Fruit fly (Drosophila melanogaster) whole organism, embryonic: ENCODE measurements around the gene prd1.

Experiments used
- Awh ChIP-seq: fragments of 200-800 bp; sonication (Bioruptor generic); IDR thresholded peaks from 2 replicates; pipeline ENCODE4, ENCODE4 v1.3.6; 2022; ENCODE audit warnings: missing biosample characterization, missing genetic modification characterization
- B-H1 ChIP-seq: fragments of 200-800 bp; sonication (Bioruptor generic); IDR thresholded peaks from 3 replicates; pipeline ENCODE4 v1.3.6; 2022; ENCODE audit warnings: missing biosample characterization, missing genetic modification characterization
- CG11247 ChIP-seq: fragments of 200-800 bp; sonication (Bioruptor generic); IDR thresholded peaks from 2 replicates; pipeline ENCODE4 v1.3.6; 2022; ENCODE audit warnings: missing biosample characterization, missing genetic modification characterization
- CG11504 ChIP-seq: fragments of 200-800 bp; sonication (Bioruptor generic); optimal IDR thresholded peaks from 3 replicates; lab custom pipeline; 2019; ENCODE audit warnings: missing biosample characterization, mild to moderate bottlenecking, missing genetic modification characterization, moderate library complexity
- CG15696 ChIP-seq: fragments of 200-800 bp; sonication (Bioruptor generic); optimal IDR thresholded peaks from 2 replicates; lab custom pipeline; 2019; ENCODE audit warnings: missing biosample characterization, mild to moderate bottlenecking, missing genetic modification characterization, moderate library complexity
- CG1603 ChIP-seq: fragments of 200-800 bp; sonication (Bioruptor generic); optimal IDR thresholded peaks from 2 replicates; lab custom pipeline; 2019; ENCODE audit warnings: missing biosample characterization, mild to moderate bottlenecking, missing genetic modification characterization, moderate library complexity
- CG17568 ChIP-seq: fragments of 200-800 bp; sonication (Bioruptor generic); optimal IDR thresholded peaks from 2 replicates; lab custom pipeline; 2018; ENCODE audit warnings: missing biosample characterization, mild to moderate bottlenecking, missing genetic modification characterization, moderate library complexity
- CG18599 ChIP-seq: fragments of 200-800 bp; sonication (Bioruptor generic); optimal IDR thresholded peaks from 3 replicates; lab custom pipeline; 2017; ENCODE audit warnings: missing biosample characterization, missing genetic modification characterization, mild to moderate bottlenecking, moderate library complexity, missing genetic modification reagents
- CG2875 ChIP-seq: fragments of 200-800 bp; sonication (Bioruptor generic); optimal IDR thresholded peaks from 2 replicates; lab custom pipeline; 2017; ENCODE audit warnings: missing biosample characterization, mild to moderate bottlenecking, missing genetic modification characterization, missing genetic modification reagents
- CG31365 ChIP-seq: fragments of 200-800 bp; sonication (Bioruptor generic); optimal IDR thresholded peaks from 2 replicates; lab custom pipeline; 2018; ENCODE audit warnings: missing biosample characterization, mild to moderate bottlenecking, missing genetic modification characterization
- CG32532 ChIP-seq: fragments of 200-800 bp; sonication (Bioruptor generic); IDR thresholded peaks from 2 replicates; pipeline ENCODE4 v1.3.6; 2022; ENCODE audit warnings: missing biosample characterization, missing genetic modification characterization
- CG3407 ChIP-seq: fragments of 200-800 bp; sonication (Bioruptor generic); optimal IDR thresholded peaks from 2 replicates; lab custom pipeline; 2018; ENCODE audit warnings: missing biosample characterization, mild to moderate bottlenecking, missing genetic modification characterization
- CG3726 ChIP-seq: fragments of 200-800 bp; sonication (Bioruptor generic); IDR thresholded peaks from 3 replicates; pipeline ENCODE4, ENCODE4 v1.3.6; 2022; ENCODE audit warnings: missing biosample characterization, missing genetic modification characterization
- CG4730 ChIP-seq: fragments of 200-800 bp; sonication (Bioruptor generic); IDR thresholded peaks from 2 replicates; pipeline ENCODE4 v1.3.6; 2022; ENCODE audit warnings: missing biosample characterization, missing genetic modification characterization
- CG7745 ChIP-seq: fragments of 200-800 bp; sonication (Bioruptor generic); optimal IDR thresholded peaks from 2 replicates; lab custom pipeline; 2018; ENCODE audit warnings: missing biosample characterization, mild to moderate bottlenecking, missing genetic modification characterization, moderate library complexity
- CG8924 ChIP-seq: fragments of 200-800 bp; optimal IDR thresholded peaks from 3 replicates; lab custom pipeline; 2019; ENCODE audit warnings: missing biosample characterization, mild to moderate bottlenecking, missing genetic modification characterization, moderate library complexity
- CG9817 ChIP-seq: fragments of 200-800 bp; sonication (Bioruptor generic); optimal IDR thresholded peaks from 2 replicates; lab custom pipeline; 2018; ENCODE audit warnings: missing biosample characterization, mild to moderate bottlenecking, missing genetic modification characterization, moderate library complexity
- CTCF ChIP-seq: fragments of 200-800 bp; sonication (Bioruptor generic); optimal IDR thresholded peaks from 2 replicates; lab custom pipeline; 2017; ENCODE audit warnings: missing biosample characterization, mild to moderate bottlenecking, missing genetic modification characterization, moderate library complexity
- ERR ChIP-seq: fragments of 200-800 bp; sonication (Bioruptor generic); optimal IDR thresholded peaks from 2 replicates; lab custom pipeline; 2016; ENCODE audit warnings: missing biosample characterization, missing genetic modification characterization
- Gsc ChIP-seq: fragments of 200-800 bp; sonication (Bioruptor generic); IDR thresholded peaks from 2 replicates; pipeline ENCODE4 v1.3.6; 2022; ENCODE audit warnings: missing biosample characterization, missing genetic modification characterization
- Hr39 ChIP-seq: fragments of >200 bp; optimal IDR thresholded peaks from 2 replicates; lab custom pipeline; 2017
- MESR4 ChIP-seq: fragments of 200-800 bp; sonication (Bioruptor generic); optimal IDR thresholded peaks from 2 replicates; lab custom pipeline; 2018; ENCODE audit warnings: missing biosample characterization, mild to moderate bottlenecking, missing genetic modification characterization, moderate library complexity
- MTF-1 ChIP-seq: fragments of 200-800 bp; sonication (Bioruptor generic); optimal IDR thresholded peaks from 2 replicates; lab custom pipeline; 2018; ENCODE audit warnings: missing biosample characterization, mild to moderate bottlenecking, missing genetic modification characterization, borderline replicate concordance
- Nf-YC ChIP-seq: fragments of 200-800 bp; optimal IDR thresholded peaks from 3 replicates; lab custom pipeline; 2019; ENCODE audit warnings: missing biosample characterization, mild to moderate bottlenecking, missing genetic modification characterization, moderate library complexity
- Oaz ChIP-seq: fragments of 200-800 bp; sonication (Bioruptor generic); IDR thresholded peaks from 2 replicates; pipeline ENCODE4 v1.3.6; 2022; ENCODE audit warnings: missing biosample characterization, missing genetic modification characterization
- PHDP ChIP-seq: fragments of 200-800 bp; sonication (Bioruptor generic); optimal IDR thresholded peaks from 3 replicates; lab custom pipeline; 2018; ENCODE audit warnings: missing biosample characterization, mild to moderate bottlenecking, missing genetic modification characterization, moderate library complexity
- Taf1 ChIP-seq: fragments of 200-800 bp; sonication (Bioruptor generic); IDR thresholded peaks from 2 replicates; pipeline ENCODE4 v1.3.6; 2022; ENCODE audit warnings: missing biosample characterization, missing genetic modification characterization
- Usf ChIP-seq: fragments of 200-800 bp; sonication (Bioruptor generic); optimal IDR thresholded peaks from 2 replicates; lab custom pipeline; 2017; ENCODE audit warnings: missing genotype, missing biosample characterization, missing genetic modification characterization
- abd-A ChIP-seq: fragments of 200-800 bp; sonication (Bioruptor generic); optimal IDR thresholded peaks from 3 replicates; lab custom pipeline; 2019; ENCODE audit warnings: missing biosample characterization, mild to moderate bottlenecking, missing genetic modification characterization, moderate library complexity
- bab2 ChIP-seq: fragments of 200-800 bp; sonication (Bioruptor generic); optimal IDR thresholded peaks from 2 replicates; lab custom pipeline; 2016; ENCODE audit warnings: missing biosample characterization, missing genetic modification characterization
- bbx ChIP-seq: fragments of 200-800 bp; sonication (Bioruptor generic); IDR thresholded peaks from 2 replicates; pipeline ENCODE4 v1.3.6; 2022; ENCODE audit warnings: missing biosample characterization, missing genetic modification characterization; ENCODE audit not compliant: partially characterized antibody
- cwo ChIP-seq: fragments of 200-800 bp; sonication (Bioruptor generic); optimal IDR thresholded peaks from 3 replicates; lab custom pipeline; 2017; ENCODE audit warnings: missing biosample characterization, missing genetic modification characterization, mild to moderate bottlenecking, moderate library complexity, missing genetic modification reagents
- dmrt11E ChIP-seq: fragments of 200-800 bp; sonication (Bioruptor generic); optimal IDR thresholded peaks from 3 replicates; lab custom pipeline; 2018; ENCODE audit warnings: missing biosample characterization, mild to moderate bottlenecking, missing genetic modification characterization, moderate library complexity
- emc ChIP-seq: fragments of 200-800 bp; sonication (Bioruptor generic); optimal IDR thresholded peaks from 2 replicates; lab custom pipeline; 2016; ENCODE audit warnings: missing biosample characterization, missing genetic modification characterization
- esg ChIP-seq: fragments of 200-800 bp; sonication (Bioruptor generic); conservative IDR thresholded peaks from 2 replicates; pipeline ENCODE4 v1.3.6; 2022; ENCODE audit warnings: missing biosample characterization, missing genetic modification characterization
- exex ChIP-seq: fragments of 200-800 bp; sonication (Bioruptor generic); optimal IDR thresholded peaks from 4 replicates; lab custom pipeline; 2018; ENCODE audit warnings: missing biosample characterization, mild to moderate bottlenecking, missing genetic modification characterization, moderate library complexity
- fd102C ChIP-seq: fragments of 200-800 bp; sonication (Bioruptor generic); optimal IDR thresholded peaks from 2 replicates; lab custom pipeline; 2018; ENCODE audit warnings: missing biosample characterization, mild to moderate bottlenecking, missing genetic modification characterization, moderate library complexity
- gfzf ChIP-seq: fragments of 200-800 bp; sonication (Bioruptor generic); optimal IDR thresholded peaks from 2 replicates; lab custom pipeline; 2016; ENCODE audit warnings: missing biosample characterization, mild to moderate bottlenecking, missing genetic modification characterization, moderate library complexity
- onecut ChIP-seq: fragments of 200-800 bp; sonication (Bioruptor generic); IDR thresholded peaks from 2 replicates; pipeline ENCODE4 v1.3.6; 2022; ENCODE audit warnings: missing biosample characterization, missing genetic modification characterization
- phol ChIP-seq: fragments of 200-800 bp; sonication (Bioruptor generic); optimal IDR thresholded peaks from 3 replicates; lab custom pipeline; 2018; ENCODE audit warnings: missing biosample characterization, mild to moderate bottlenecking, missing genetic modification characterization, moderate library complexity
- pita ChIP-seq: fragments of 200-800 bp; sonication (Bioruptor generic); optimal IDR thresholded peaks from 2 replicates; lab custom pipeline; 2017; ENCODE audit warnings: missing biosample characterization, mild to moderate bottlenecking, missing genetic modification characterization
- ranshi ChIP-seq: fragments of 200-800 bp; sonication (Bioruptor generic); IDR thresholded peaks from 2 replicates; pipeline ENCODE4 v1.3.6; 2022; ENCODE audit warnings: missing biosample characterization, missing genetic modification characterization
- salm ChIP-seq: fragments of 200-800 bp; sonication (Bioruptor generic); optimal IDR thresholded peaks from 2 replicates; lab custom pipeline; 2018; ENCODE audit warnings: missing biosample characterization, mild to moderate bottlenecking, missing genetic modification characterization
- sob ChIP-seq: fragments of 200-800 bp; sonication (Bioruptor generic); IDR thresholded peaks from 2 replicates; pipeline ENCODE4 v1.3.6; 2022; ENCODE audit warnings: missing biosample characterization, missing genetic modification characterization
- ssp ChIP-seq: fragments of 200-800 bp; sonication (Bioruptor generic); IDR thresholded peaks from 2 replicates; pipeline ENCODE4 v1.3.6; 2022; ENCODE audit warnings: missing biosample characterization, missing genetic modification characterization
- stc ChIP-seq: fragments of 200-800 bp; sonication (Bioruptor generic); IDR thresholded peaks from 2 replicates; pipeline ENCODE4 v1.3.6; 2022; ENCODE audit warnings: missing biosample characterization, missing genetic modification characterization
- trem ChIP-seq: fragments of 200-800 bp; optimal IDR thresholded peaks from 3 replicates; lab custom pipeline; 2019; ENCODE audit warnings: missing biosample characterization, mild to moderate bottlenecking, missing genetic modification characterization, moderate library complexity
- tup ChIP-seq: fragments of 200-800 bp; sonication (Bioruptor generic); optimal IDR thresholded peaks from 2 replicates; lab custom pipeline; 2016; ENCODE audit warnings: missing biosample characterization, mild to moderate bottlenecking, missing genetic modification characterization, moderate library complexity
- twi ChIP-seq: fragments of 200-800 bp; optimal IDR thresholded peaks from 2 replicates; lab custom pipeline; 2019; ENCODE audit warnings: missing biosample characterization, mild to moderate bottlenecking, missing genetic modification characterization, moderate library complexity
- usp ChIP-seq: fragments of >200 bp; optimal IDR thresholded peaks from 2 replicates; lab custom pipeline; 2017; ENCODE audit warnings: missing biosample characterization, missing genetic modification characterization

The prd1 gene

DNA sequence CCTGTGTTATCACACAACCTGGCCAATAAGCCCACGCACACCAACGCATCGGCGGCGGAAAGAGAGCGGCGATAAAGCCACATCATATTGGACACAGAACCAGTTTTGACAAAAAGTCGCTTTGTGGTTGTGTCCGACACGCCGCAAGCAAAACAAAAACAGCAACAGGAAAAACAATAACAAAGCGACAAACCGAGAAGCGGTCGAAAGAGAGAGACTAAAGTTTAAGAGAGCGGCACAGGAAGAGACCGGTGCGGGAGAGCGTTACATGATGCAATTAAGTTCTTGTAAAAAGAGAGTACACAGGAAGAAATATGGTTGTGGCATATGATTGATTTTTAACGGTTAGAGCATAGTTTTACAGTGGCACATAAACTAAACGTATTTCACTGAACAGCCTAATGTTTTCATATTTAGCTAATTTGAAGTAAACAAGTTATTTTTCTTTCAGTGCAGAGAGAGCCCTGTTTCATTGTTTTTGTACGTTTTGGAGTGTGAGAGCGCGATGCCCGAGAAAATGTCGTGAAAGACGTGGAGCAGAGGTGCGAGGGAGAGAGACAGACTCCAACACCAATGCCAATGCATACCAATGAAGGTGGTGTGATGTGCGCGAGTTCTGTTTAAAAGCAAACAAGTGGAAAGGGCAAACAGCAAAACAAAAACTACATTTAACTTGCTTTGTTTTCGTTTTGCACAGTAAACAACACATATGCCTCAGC lies 26.0 kb downstream of the prd1 start (continued):
- no peak for TF ChIP-seq CG32532 (GFP tag; lab: Robert Waterston, UW)
- peak; percentile 99 for TF ChIP-seq cwo (GFP tag; lab: Kevin White, UChicago)
- TF ChIP-seq ssp (GFP tag; lab: Robert Waterston, UW), result no peak
- no peak for TF ChIP-seq usp (GFP tag; lab: Kevin White, UChicago)
- peak; percentile 99 for TF ChIP-seq MTF-1 (GFP tag; lab: Kevin White, UChicago)
- peak; percentile 100 for TF ChIP-seq tup
- TF ChIP-seq CG11504 (tag; lab: Kevin White, UChicago), result peak; percentile 99
- TF ChIP-seq twi, result peak; percentile 99
- peak; percentile 54 for TF ChIP-seq gfzf (GFP tag; lab: Kevin White, UChicago)
- TF ChIP-seq onecut (GFP tag; lab: Robert Waterston, UW), result peak; percentile 99
- TF ChIP-seq Gsc, result no peak
- TF ChIP-seq ranshi, result no peak
- TF ChIP-seq esg, result no peak
- peak; percentile 100 for TF ChIP-seq CG15696 (tag; lab: Kevin White, UChicago)
- TF ChIP-seq CG9817 (tag; lab: Kevin White, UChicago), result peak; percentile 100
- no peak for TF ChIP-seq CG11247 (GFP tag; lab: Robert Waterston, UW)
- TF ChIP-seq trem (tag; lab: Kevin White, UChicago), result peak; percentile 97
- TF ChIP-seq Usf, result peak; percentile 99
- peak; percentile 100 for TF ChIP-seq dmrt11E (tag; lab: Kevin White, UChicago)
- peak; percentile 99 for TF ChIP-seq salm (tag; lab: Kevin White, UChicago)
- TF ChIP-seq Hr39 (lab: Kevin White, UChicago), result no peak
- peak; percentile 97 for TF ChIP-seq MESR4
- TF ChIP-seq fd102C, result peak; percentile 99
- TF ChIP-seq CG3407 (GFP tag; lab: Kevin White, UChicago), result peak; percentile 99
- peak; percentile 99 for TF ChIP-seq CG1603
- TF ChIP-seq CG8924, result peak; percentile 100
- no peak for TF ChIP-seq CG3726 (GFP tag; lab: Robert Waterston, UW)
- peak; percentile 100 for TF ChIP-seq bab2 (GFP tag; lab: Kevin White, UChicago)
- peak; percentile 99 for TF ChIP-seq phol
- TF ChIP-seq bbx, result no peak
- no peak for TF ChIP-seq sob
- TF ChIP-seq stc (GFP tag; lab: Robert Waterston, UW), result no peak
- TF ChIP-seq ERR (GFP tag; lab: Kevin White, UChicago), result peak; percentile 100
- peak; percentile 79 for TF ChIP-seq CTCF (GFP tag; lab: Kevin White, UChicago)
- TF ChIP-seq CG31365, result peak; percentile 96
- TF ChIP-seq Awh (GFP tag; lab: Robert Waterston, UW), result no peak
- TF ChIP-seq abd-A (tag; lab: Kevin White, UChicago), result peak; percentile 100
- peak; percentile 100 for TF ChIP-seq emc (GFP tag; lab: Kevin White, UChicago)
- TF ChIP-seq PHDP (tag; lab: Kevin White, UChicago), result peak; percentile 100
- no peak for TF ChIP-seq CG4730 (GFP tag; lab: Robert Waterston, UW)
- no peak for TF ChIP-seq pita (GFP tag; lab: Kevin White, UChicago)
- TF ChIP-seq Oaz (GFP tag; lab: Robert Waterston, UW), result no peak
- TF ChIP-seq CG17568 (GFP tag; lab: Kevin White, UChicago), result peak; percentile 100
- peak; percentile 95 for TF ChIP-seq Nf-YC
- peak; percentile 96 for TF ChIP-seq CG7745
- TF ChIP-seq Taf1, result no peak
- no peak for TF ChIP-seq B-H1
- TF ChIP-seq exex (tag; lab: Kevin White, UChicago), result peak; percentile 98
- peak; percentile 100 for TF ChIP-seq CG2875 (GFP tag; lab: Kevin White, UChicago)
- peak; percentile 100 for TF ChIP-seq CG18599 (GFP tag; lab: Kevin White, UChicago)
